Fruit fly (Drosophila melanogaster) whole organism, prepupa: ENCODE data around the gene CG31111.

Experiments used
- Blimp-1 ChIP-seq: fragments of 200-800 bp; sonication (Bioruptor generic); optimal IDR thresholded peaks from 3 replicates; lab custom pipeline; 2017; ENCODE audit warnings: missing biosample characterization, missing genetic modification characterization, mild to moderate bottlenecking, moderate library complexity, missing genetic modification reagents
- CG11762 ChIP-seq: fragments of 200-800 bp; sonication (Bioruptor generic); optimal IDR thresholded peaks from 3 replicates; lab custom pipeline; 2016; ENCODE audit warnings: missing biosample characterization, missing genetic modification characterization; ENCODE audit not compliant: insufficient read depth
- CG11902 ChIP-seq: fragments of 200-800 bp; sonication (Bioruptor generic); optimal IDR thresholded peaks from 3 replicates; lab custom pipeline; 2016; ENCODE audit warnings: missing biosample characterization, missing genetic modification characterization
- CG15336 ChIP-seq: fragments of 200-800 bp; sonication (Bioruptor generic); IDR thresholded peaks from 2 replicates; pipeline ENCODE4 v1.3.6; 2022; ENCODE audit warnings: missing biosample characterization, missing genetic modification characterization
- CG1621 ChIP-seq: fragments of 200-800 bp; sonication (Bioruptor generic); optimal IDR thresholded peaks from 3 replicates; lab custom pipeline; 2018; ENCODE audit warnings: missing biosample characterization, mild to moderate bottlenecking, missing genetic modification characterization
- CG16779 ChIP-seq: fragments of 200-800 bp; sonication (Bioruptor generic); optimal IDR thresholded peaks from 3 replicates; lab custom pipeline; 2017; ENCODE audit warnings: missing biosample characterization, mild to moderate bottlenecking, missing genetic modification characterization
- CG34406 ChIP-seq: fragments of 200-800 bp; sonication (Bioruptor generic); optimal IDR thresholded peaks from 3 replicates; lab custom pipeline; 2016; ENCODE audit warnings: missing biosample characterization, missing genetic modification characterization
- CG3919 ChIP-seq: fragments of 200-800 bp; sonication (Bioruptor generic); optimal IDR thresholded peaks from 3 replicates; lab custom pipeline; 2016; ENCODE audit warnings: missing biosample characterization, missing genetic modification characterization
- CG6276 ChIP-seq: fragments of 200-800 bp; sonication (Bioruptor generic); optimal IDR thresholded peaks from 2 replicates; lab custom pipeline; 2017; ENCODE audit warnings: missing biosample characterization, mild to moderate bottlenecking, missing genetic modification characterization
- CG6792 ChIP-seq: fragments of 200-800 bp; sonication (Bioruptor generic); optimal IDR thresholded peaks from 3 replicates; lab custom pipeline; 2016; ENCODE audit warnings: missing biosample characterization, missing genetic modification characterization
- CG6808 ChIP-seq: fragments of 200-800 bp; sonication (Bioruptor generic); optimal IDR thresholded peaks from 3 replicates; lab custom pipeline; 2017; ENCODE audit warnings: missing biosample characterization, missing genetic modification characterization, mild to moderate bottlenecking, moderate library complexity, missing genetic modification reagents
- CG6854 ChIP-seq: fragments of 200-800 bp; sonication (Bioruptor generic); optimal IDR thresholded peaks from 2 replicates; lab custom pipeline; 2017; ENCODE audit warnings: missing biosample characterization, mild to moderate bottlenecking, missing genetic modification characterization
- CG7368 ChIP-seq: fragments of 200-800 bp; sonication (Bioruptor generic); optimal IDR thresholded peaks from 3 replicates; lab custom pipeline; 2016; ENCODE audit warnings: missing biosample characterization, missing genetic modification characterization
- CG9139 ChIP-seq: fragments of 200-800 bp; sonication (Bioruptor generic); optimal IDR thresholded peaks from 3 replicates; lab custom pipeline; 2017; ENCODE audit warnings: missing biosample characterization, mild to moderate bottlenecking, missing genetic modification characterization
- Eip75B ChIP-seq: fragments of 200-800 bp; sonication (Bioruptor generic); optimal IDR thresholded peaks from 3 replicates; lab custom pipeline; 2016; ENCODE audit warnings: missing biosample characterization, missing genetic modification characterization
- Eip78C ChIP-seq: fragments of 200-800 bp; sonication (Bioruptor generic); peaks from one replicate; lab custom pipeline; 2016; ENCODE audit warnings: missing biosample characterization, missing genetic modification characterization
- Eip93F ChIP-seq: fragments of 200-800 bp; sonication (Bioruptor generic); optimal IDR thresholded peaks from 2 replicates; lab custom pipeline; 2016; ENCODE audit warnings: missing biosample characterization, mild to moderate bottlenecking, missing genetic modification characterization
- Ets96B ChIP-seq: fragments of 200-800 bp; optimal IDR thresholded peaks from 2 replicates; lab custom pipeline; 2019; ENCODE audit warnings: missing biosample characterization, mild to moderate bottlenecking, missing genetic modification characterization, moderate library complexity
- Gug ChIP-seq: fragments of 200-800 bp; sonication (Bioruptor generic); IDR thresholded peaks from 2 replicates; pipeline ENCODE4 v1.3.6; 2022; ENCODE audit warnings: missing biosample characterization, missing genetic modification characterization
- Met ChIP-seq: fragments of 200-800 bp; sonication (Bioruptor generic); optimal IDR thresholded peaks from 3 replicates; lab custom pipeline; 2016; ENCODE audit warnings: missing biosample characterization, missing genetic modification characterization
- OdsH ChIP-seq: fragments of 200-800 bp; sonication (Bioruptor generic); optimal IDR thresholded peaks from 3 replicates; lab custom pipeline; 2016; ENCODE audit warnings: missing biosample characterization, missing genetic modification characterization
- Sox102F ChIP-seq: fragments of 200-800 bp; sonication (Bioruptor generic); optimal IDR thresholded peaks from 2 replicates; lab custom pipeline; 2016; ENCODE audit warnings: missing biosample characterization, mild to moderate bottlenecking, missing genetic modification characterization
- Sox14 ChIP-seq: fragments of 200-800 bp; sonication (Bioruptor generic); optimal IDR thresholded peaks from 3 replicates; lab custom pipeline; 2016; ENCODE audit warnings: missing biosample characterization, missing genetic modification characterization
- Sox15 ChIP-seq: fragments of 200-800 bp; sonication (Bioruptor generic); optimal IDR thresholded peaks from 3 replicates; lab custom pipeline; 2016; ENCODE audit warnings: missing biosample characterization, missing genetic modification characterization
- achi ChIP-seq: fragments of 200-800 bp; sonication (Bioruptor generic); optimal IDR thresholded peaks from 3 replicates; lab custom pipeline; 2016; ENCODE audit warnings: missing biosample characterization, missing genetic modification characterization
- dac ChIP-seq: fragments of 200-800 bp; sonication (Bioruptor generic); optimal IDR thresholded peaks from 2 replicates; lab custom pipeline; 2017; ENCODE audit warnings: missing biosample characterization, mild to moderate bottlenecking, missing genetic modification characterization
- dsx ChIP-seq: fragments of 200-800 bp; optimal IDR thresholded peaks from 3 replicates; lab custom pipeline; 2019; ENCODE audit warnings: missing biosample characterization, mild to moderate bottlenecking, missing genetic modification characterization, moderate library complexity; ENCODE audit not compliant: poor library complexity, severe bottlenecking
- esn ChIP-seq: fragments of 200-800 bp; sonication (Bioruptor generic); optimal IDR thresholded peaks from 2 replicates; lab custom pipeline; 2016; ENCODE audit warnings: missing biosample characterization, mild to moderate bottlenecking, missing genetic modification characterization, moderate library complexity
- net ChIP-seq: fragments of 200-800 bp; sonication (Bioruptor generic); optimal IDR thresholded peaks from 3 replicates; lab custom pipeline; 2016; ENCODE audit warnings: missing biosample characterization, missing genetic modification characterization
- salr ChIP-seq, 2 experiments: fragments of 200-800 bp; sonication (Bioruptor generic); optimal IDR thresholded peaks; 3 replicates each; lab custom pipeline; 2016 to 2018; ENCODE audit warnings: missing biosample characterization in 2 of 2, missing genetic modification characterization in 2 of 2, mild to moderate bottlenecking in 1 of 2
- spab ChIP-seq: fragments of 200-800 bp; sonication (Bioruptor generic); optimal IDR thresholded peaks from 2 replicates; lab custom pipeline; 2017; ENCODE audit warnings: missing biosample characterization, mild to moderate bottlenecking, missing genetic modification characterization, missing genetic modification reagents
- ss ChIP-seq, 2 experiments: fragments of 200-800 bp; sonication (Bioruptor generic); optimal IDR thresholded peaks; 2 replicates in 1 of 2; 3 replicates in 1 of 2; lab custom pipeline; 2017 to 2018; ENCODE audit warnings: mild to moderate bottlenecking in 2 of 2, missing biosample characterization in 2 of 2, missing genetic modification characterization in 2 of 2, moderate library complexity in 1 of 2
- svp ChIP-seq: fragments of 200-800 bp; sonication (Bioruptor generic); peaks from one replicate; lab custom pipeline; 2016; ENCODE audit warnings: missing biosample characterization, missing genetic modification characterization
- topi ChIP-seq: fragments of 200-800 bp; sonication (Bioruptor generic); optimal IDR thresholded peaks from 3 replicates; lab custom pipeline; 2016; ENCODE audit warnings: missing biosample characterization, missing genetic modification characterization
- vri ChIP-seq: fragments of 200-800 bp; sonication (Bioruptor generic); optimal IDR thresholded peaks from 3 replicates; lab custom pipeline; 2016; ENCODE audit warnings: missing biosample characterization, mild to moderate bottlenecking, missing genetic modification characterization

The CG31111 gene

DNA sequence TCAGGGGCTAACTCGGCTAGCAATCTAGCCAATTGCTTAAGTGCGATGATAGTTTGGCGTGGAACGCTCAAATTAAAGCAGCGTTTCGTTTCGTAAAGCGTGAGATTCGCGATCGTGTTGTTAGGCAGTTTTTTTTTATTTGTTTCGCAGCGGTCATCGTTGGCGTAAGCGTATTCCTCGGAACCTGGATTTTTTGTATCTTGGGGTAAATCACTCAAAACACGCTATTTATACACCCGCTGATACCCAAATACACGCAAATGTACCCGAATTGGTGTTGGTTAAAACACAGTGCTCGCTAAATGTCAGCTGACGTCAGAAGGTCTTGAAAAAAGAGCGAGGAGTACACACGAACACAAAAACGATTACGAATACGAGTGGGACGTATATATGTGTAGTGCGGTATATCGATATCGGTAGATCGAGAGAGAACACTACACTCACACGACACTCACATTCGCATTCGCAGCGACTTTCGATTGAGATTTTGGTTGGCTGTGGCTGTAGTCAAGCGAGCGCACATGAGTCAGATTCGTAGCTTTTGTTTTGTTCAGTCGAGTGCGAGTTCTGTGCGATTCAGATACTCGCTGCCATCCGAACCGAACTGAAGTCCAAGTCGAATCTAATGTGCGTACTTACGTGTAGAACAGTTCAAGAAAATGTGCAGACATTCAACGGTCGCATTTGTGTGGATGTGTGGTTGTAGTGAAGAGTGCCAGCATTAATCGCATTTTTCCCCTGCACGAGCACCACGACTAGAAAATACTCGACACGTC, 6.0 kb downstream of the CG31111 start (continued):
- TF ChIP-seq CG7368 (GFP tag; lab: Kevin White, UChicago) (peak; percentile 5), Eip78C (GFP tag; lab: Kevin White, UChicago) (peak; percentile 89)

- TF ChIP-seq CG6808 (GFP tag; lab: Kevin White, UChicago) (no peak), vri (GFP tag; lab: Kevin White, UChicago) (no peak), CG3919 (GFP tag; lab: Kevin White, UChicago) (no peak), CG34406 (no peak), achi (no peak), CG6276 (GFP tag; lab: Kevin White, UChicago) (no peak), CG9139 (no peak), Gug (GFP tag; lab: Robert Waterston, UW) (no peak), Eip75B (GFP tag; lab: Kevin White, UChicago) (no peak), Sox15 (GFP tag; lab: Kevin White, UChicago) (no peak), CG6854 (GFP tag; lab: Kevin White, UChicago) (no peak), Ets96B (no peak), Sox102F (GFP tag; lab: Kevin White, UChicago) (no peak), spab (no peak), dac (GFP tag; lab: Kevin White, UChicago) (no peak), OdsH (no peak), CG7368 (GFP tag; lab: Kevin White, UChicago) (no peak), CG15336 (GFP tag; lab: Robert Waterston, UW) (no peak)
- TF ChIP-seq, all 60 proteins: peak for 0
Measured at dm6 chr3R:25049383-25049741, 6.6 kb downstream of the CG31111 start, which contains the start of gene CG11791. Gene CG11791, plus strand, starts transcription at chr3R:25049616.

- TF ChIP-seq net (GFP tag; lab: Kevin White, UChicago): no peak
- peak; percentile 5 for TF ChIP-seq CG6854 (GFP tag; lab: Kevin White, UChicago)
- TF ChIP-seq vri (GFP tag; lab: Kevin White, UChicago): no peak
- TF ChIP-seq Sox14 (GFP tag; lab: Kevin White, UChicago): no peak
- no peak for TF ChIP-seq CG11762 (GFP tag; lab: Kevin White, UChicago)
- TF ChIP-seq topi: peak; percentile 11
- peak; percentile 11 for TF ChIP-seq Eip75B (GFP tag; lab: Kevin White, UChicago)
- no peak for TF ChIP-seq CG34406
- no peak for TF ChIP-seq CG15336 (GFP tag; lab: Robert Waterston, UW)
- peak; percentile 54 for TF ChIP-seq CG1621 (tag; lab: Kevin White, UChicago)
- peak; percentile 22 for TF ChIP-seq Eip78C (GFP tag; lab: Kevin White, UChicago)
- peak; percentile 34 for TF ChIP-seq esn
Measured at dm6 chr3R:25047504-25047903, 8.5 kb downstream of the CG31111 start, which contains the start of gene CG11790. Gene CG11790, plus strand, starts transcription at chr3R:25047706.

DNA sequence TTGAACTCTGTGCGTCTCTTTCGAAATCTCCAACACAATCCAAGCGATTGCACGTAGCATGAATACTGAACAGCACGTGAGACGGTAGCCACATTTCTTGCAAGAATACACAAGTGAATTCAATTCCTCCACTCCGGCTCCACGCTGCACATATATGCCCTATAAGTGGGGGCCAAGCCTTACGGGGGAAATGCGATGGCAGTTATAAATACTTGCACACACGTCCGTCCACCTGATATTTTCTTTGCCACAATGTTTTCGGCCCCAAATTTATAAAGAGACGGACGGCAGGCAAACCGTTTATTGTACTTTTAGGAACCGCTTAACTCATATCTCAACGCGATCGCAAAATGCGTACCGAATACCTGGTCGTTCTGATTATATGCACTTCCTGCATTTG, 10.0 kb downstream of the CG31111 start, which contains the start of gene CG11786:
Gene CG11786, plus strand, starts transcription at position 301 of the 400 bp plus-strand sequence.
- TF ChIP-seq Blimp-1 (GFP tag; lab: Kevin White, UChicago) (peak; percentile 19), dac (GFP tag; lab: Kevin White, UChicago) (no peak), svp (GFP tag; lab: Kevin White, UChicago) (no peak), CG11902 (GFP tag; lab: Kevin White, UChicago) (no peak)
- TF ChIP-seq, all 60 proteins: peak for 1

DNA sequence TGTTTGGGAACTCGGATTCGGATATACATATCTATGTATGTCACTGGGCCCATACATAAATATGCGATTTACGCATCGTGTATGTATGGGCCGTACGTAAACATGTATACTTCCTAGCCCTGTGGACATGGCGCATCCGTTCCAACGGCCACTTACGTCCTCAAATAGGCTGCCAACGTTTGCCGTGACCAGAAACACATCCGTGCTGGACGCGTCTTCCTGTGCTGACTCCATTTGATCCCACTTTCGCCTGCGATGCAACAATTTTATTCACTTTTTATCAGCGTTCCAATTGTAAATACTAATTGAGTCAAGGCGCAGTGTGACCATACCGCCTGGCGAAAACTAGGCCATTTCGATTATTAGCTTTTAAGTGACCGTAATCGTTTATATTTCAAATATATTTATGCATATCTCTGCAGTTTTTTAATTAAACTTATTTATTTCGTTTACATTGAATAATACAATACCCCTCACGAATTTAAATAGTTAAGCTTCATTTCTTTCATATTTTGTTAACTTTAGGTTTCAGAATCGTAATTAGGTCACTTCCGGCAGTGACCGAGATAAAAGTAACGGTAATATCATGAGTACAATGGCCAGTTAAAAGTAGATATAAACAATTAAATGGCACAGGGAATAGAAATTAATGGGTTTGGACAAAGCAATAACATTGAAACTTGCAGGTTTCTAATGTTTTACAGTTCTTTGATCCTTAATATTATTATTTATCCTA, 11.0 kb downstream of the CG31111 start, which contains the start of gene 5PtaseI:
Gene 5PtaseI, minus strand, starts transcription at position 336 of the 736 bp plus-strand sequence.
- no peak for TF ChIP-seq Eip93F
- no peak for TF ChIP-seq CG16779
- no peak for TF ChIP-seq Met
- peak; percentile 74 for TF ChIP-seq Eip75B (GFP tag; lab: Kevin White, UChicago)
- TF ChIP-seq ss (GFP tag; optimal IDR thresholded peaks at IDR 0.05; lab: Kevin White, UChicago): no peak
- TF ChIP-seq achi: no peak
- no peak for TF ChIP-seq dac (GFP tag; lab: Kevin White, UChicago)
- no peak for TF ChIP-seq salr (GFP tag; optimal IDR thresholded peaks at IDR 0.05; lab: Kevin White, UChicago)
- no peak for TF ChIP-seq CG7368 (GFP tag; lab: Kevin White, UChicago)
- no peak for TF ChIP-seq CG6792 (GFP tag; lab: Kevin White, UChicago)
- no peak for TF ChIP-seq dsx
- peak; percentile 50 for TF ChIP-seq Eip78C (GFP tag; lab: Kevin White, UChicago)
- TF ChIP-seq topi: no peak
